Worm (Caenorhabditis elegans): ENCODE data around the gene gpcp-2.
A peak's percentile ranks its signal among the peaks of the same experiment; 100 is the strongest.

gpcp-2 gene

ce11 chrII:8086803-8087202 is 13.6 kb upstream of the gpcp-2 start, which contains the start of gene K02C4.3 (continued):
- no peak for TF ChIP-seq rpc-1 (optimal IDR thresholded peaks at IDR 0.05)
- no peak for TF ChIP-seq rpc-1 (tag; optimal IDR thresholded peaks at IDR 0.05)
- TF ChIP-seq nhr-80 (tag; optimal IDR thresholded peaks at IDR 0.05): peak; percentile 9
- no peak for TF ChIP-seq D2030.7 (GFP tag; IDR thresholded peaks at IDR 0.05)
- TF ChIP-seq ets-4 (GFP tag; optimal IDR thresholded peaks at IDR 0.05): no peak
- no peak for TF ChIP-seq nhr-120 (GFP tag; IDR thresholded peaks at IDR 0.05)
- TF ChIP-seq Y67H2A.10 (GFP tag; conservative IDR thresholded peaks at IDR 0.05): no peak
- TF ChIP-seq him-1 (tag; optimal IDR thresholded peaks at IDR 0.05): peak; percentile 44
- TF ChIP-seq ekl-4 (GFP tag; IDR thresholded peaks at IDR 0.05): no peak
- TF ChIP-seq lir-1 (GFP tag; conservative IDR thresholded peaks at IDR 0.05): no peak
- no peak for TF ChIP-seq hlh-12 (tag; optimal IDR thresholded peaks at IDR 0.05)
- no peak for TF ChIP-seq nhr-179 (tag; optimal IDR thresholded peaks at IDR 0.05)
- TF ChIP-seq sdz-38 (tag; optimal IDR thresholded peaks at IDR 0.05): no peak
- no peak for TF ChIP-seq ztf-3 (GFP tag; optimal IDR thresholded peaks at IDR 0.05)
- TF ChIP-seq ceh-79 (tag; optimal IDR thresholded peaks at IDR 0.05): no peak
- no peak for TF ChIP-seq lin-26 (GFP tag; IDR thresholded peaks at IDR 0.05)

DNA sequence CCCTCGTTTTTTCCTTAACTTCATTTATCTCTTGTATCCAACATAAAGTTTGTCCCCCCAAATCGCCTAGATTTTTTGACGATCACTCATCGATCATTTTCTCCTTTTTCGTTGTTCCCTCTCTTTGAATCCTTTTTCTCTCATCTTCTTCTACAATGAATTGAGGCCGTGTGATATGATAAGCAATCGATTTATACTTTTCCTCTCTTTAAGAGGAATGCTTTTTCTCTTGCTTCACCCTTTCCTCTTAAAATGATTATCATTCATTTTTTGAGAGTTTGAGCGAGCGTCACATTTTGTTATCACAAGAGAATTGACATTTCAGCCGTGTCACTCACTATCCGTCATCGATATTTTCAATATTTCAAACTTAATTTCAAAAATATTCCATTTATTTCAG is 4.9 kb upstream of the gpcp-2 start, which contains the start of gene K02C4.5:
Gene K02C4.5, plus strand, starts transcription at position 395 of the 400 bp plus-strand sequence.
- no peak for TF ChIP-seq ama-1 (optimal IDR thresholded peaks at IDR 0.05)
- TF ChIP-seq ama-1 (GFP tag; optimal IDR thresholded peaks at IDR 0.05): no peak
- peak; percentile 82 for TF ChIP-seq nhr-80 (tag; optimal IDR thresholded peaks at IDR 0.05)
- TF ChIP-seq lin-26 (GFP tag; IDR thresholded peaks at IDR 0.05): no peak
- no peak for TF ChIP-seq B0261.1 (tag; optimal IDR thresholded peaks at IDR 0.05)
- peak; percentile 38 to 48 for TF ChIP-seq let-607 (tag; optimal IDR thresholded peaks at IDR 0.05)
- peak; percentile 6 for TF ChIP-seq ztf-18 (tag; optimal IDR thresholded peaks at IDR 0.05)
- TF ChIP-seq cebp-1 (GFP tag; IDR thresholded peaks at IDR 0.05): no peak
- peak; percentile 16 for TF ChIP-seq cebp-1 (tag; optimal IDR thresholded peaks at IDR 0.05)
- no peak for TF ChIP-seq chd-7 (tag; optimal IDR thresholded peaks at IDR 0.05)
- TF ChIP-seq F37B4.10 (GFP tag; IDR thresholded peaks at IDR 0.05): no peak
- TF ChIP-seq hrde-1 (tag; optimal IDR thresholded peaks at IDR 0.05; ENCODE audit: borderline replicate concordance): no peak
- no peak for TF ChIP-seq Y95B8A.8 (GFP tag; IDR thresholded peaks at IDR 0.05)
- no peak for TF ChIP-seq snpc-1.1 (tag; optimal IDR thresholded peaks at IDR 0.05; ENCODE audit: insufficient read depth)
- TF ChIP-seq ceh-100 (GFP tag; IDR thresholded peaks at IDR 0.05): no peak
- TF ChIP-seq ets-4 (GFP tag; optimal IDR thresholded peaks at IDR 0.05): no peak
- no peak for TF ChIP-seq egl-44 (GFP tag; IDR thresholded peaks at IDR 0.05)
- TF ChIP-seq ztf-3 (GFP tag; optimal IDR thresholded peaks at IDR 0.05): no peak
- TF ChIP-seq ceh-79 (tag; optimal IDR thresholded peaks at IDR 0.05): no peak
- TF ChIP-seq hmg-1.2 (GFP tag; IDR thresholded peaks at IDR 0.05): no peak
- peak; percentile 64 for TF ChIP-seq unc-62 (GFP tag; optimal IDR thresholded peaks at IDR 0.05)
- peak; percentile 29 for TF ChIP-seq attf-5 (GFP tag; optimal IDR thresholded peaks at IDR 0.05)

DNA sequence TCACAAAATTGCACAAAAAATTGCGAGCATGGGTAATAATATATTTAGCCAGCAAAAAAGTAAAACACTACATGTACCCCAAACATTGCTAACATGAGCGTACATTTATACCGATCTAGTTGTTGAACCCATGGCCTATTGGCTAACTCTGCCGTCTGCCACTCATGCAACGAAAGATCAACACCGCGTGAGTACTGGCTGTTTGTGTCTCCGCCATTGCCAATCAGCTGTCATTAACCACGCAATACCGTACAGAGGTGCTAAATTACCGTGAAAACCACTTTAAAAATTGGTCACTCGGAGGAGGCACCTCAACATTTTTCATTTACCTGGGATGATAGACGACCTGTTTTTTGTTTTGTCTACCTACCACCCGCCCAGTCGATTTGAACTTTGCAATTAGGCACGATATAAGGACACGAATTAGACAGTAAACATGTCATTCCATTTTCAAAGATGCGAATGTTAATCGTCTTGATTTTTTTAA is 2.2 kb upstream of the gpcp-2 start, which contains the start of gene K02C4.2:
Gene K02C4.2, plus strand, starts transcription at position 437 of the 487 bp plus-strand sequence.
- TF ChIP-seq snpc-1.1 (tag; optimal IDR thresholded peaks at IDR 0.05; ENCODE audit: insufficient read depth) (peak; percentile 34), B0336.3 (GFP tag; IDR thresholded peaks at IDR 0.05) (peak; percentile 67), snpc-4 (GFP tag; optimal IDR thresholded peaks at IDR 0.05) (peak; percentile 67), snpc-4 (tag; optimal IDR thresholded peaks at IDR 0.05) (peak in 3 of 4 experiments; percentile 71 to 77 (median 72)), egrh-3 (GFP tag; IDR thresholded peaks at IDR 0.05) (no peak), sdz-38 (tag; optimal IDR thresholded peaks at IDR 0.05) (no peak), hmg-20 (GFP tag; IDR thresholded peaks at IDR 0.05) (peak; percentile 67; the same call in 1 of the 2 replicates), him-1 (tag; optimal IDR thresholded peaks at IDR 0.05) (peak; percentile 99), hlh-12 (tag; optimal IDR thresholded peaks at IDR 0.05) (peak; percentile 34), T07F8.4 (tag; optimal IDR thresholded peaks at IDR 0.05) (peak; percentile 77), lsy-27 (tag; optimal IDR thresholded peaks at IDR 0.05; ENCODE audit: borderline replicate concordance, insufficient read depth) (no peak), hmg-1.2 (GFP tag; IDR thresholded peaks at IDR 0.05) (peak; percentile 58), rec-8 (tag; optimal IDR thresholded peaks at IDR 0.05) (peak; percentile 70 to 73), K12H6.12 (tag; optimal IDR thresholded peaks at IDR 0.05) (peak; percentile 73), chd-7 (tag; optimal IDR thresholded peaks at IDR 0.05) (peak; percentile 90), T26A5.8 (tag; optimal IDR thresholded peaks at IDR 0.05) (no peak), ceh-27 (GFP tag; optimal IDR thresholded peaks at IDR 0.05) (peak; percentile 93), madf-10 (tag; optimal IDR thresholded peaks at IDR 0.05) (peak; percentile 59), snpc-1.3 (tag; optimal IDR thresholded peaks at IDR 0.05; ENCODE audit: insufficient read depth) (peak; percentile 87), nhr-179 (tag; optimal IDR thresholded peaks at IDR 0.05) (no peak)
